Worm (Caenorhabditis elegans): ENCODE results near the gene F11G11.5.

DNA sequence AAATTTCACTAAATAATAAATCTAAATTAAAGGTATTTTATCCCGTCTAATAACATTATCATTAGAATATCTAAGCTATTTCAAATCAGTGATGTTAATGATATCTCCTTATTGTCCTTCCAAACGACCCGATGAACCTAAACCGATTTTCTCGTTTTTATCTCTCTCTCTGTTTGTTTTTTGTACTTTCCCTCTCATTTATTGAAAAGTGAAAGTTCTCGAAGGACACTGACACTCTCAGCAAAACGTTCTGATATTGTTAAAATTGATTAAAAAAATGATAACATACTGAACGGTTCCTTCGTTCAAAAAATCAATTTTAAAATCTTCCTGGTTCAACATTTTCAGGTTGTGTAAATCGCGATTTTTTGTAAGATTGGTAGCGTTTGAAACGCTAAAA is 18.4 kb downstream of the F11G11.5 start, which contains the start of gene F11G11.13:
- TF ChIP-seq sea-2 (GFP tag; optimal IDR thresholded peaks at IDR 0.05) (no peak), nhr-12 (tag; optimal IDR thresholded peaks at IDR 0.05) (no peak), mdl-1 (tag; optimal IDR thresholded peaks at IDR 0.05) (no peak), fos-1 (tag; optimal IDR thresholded peaks at IDR 0.05) (no peak), ztf-11 (tag; optimal IDR thresholded peaks at IDR 0.05) (no peak), daf-12 (tag; optimal IDR thresholded peaks at IDR 0.05) (no peak), pha-4 (tag; optimal IDR thresholded peaks at IDR 0.05) (no peak), nfya-1 (tag; optimal IDR thresholded peaks at IDR 0.05; ENCODE audit: insufficient read depth) (no peak), zag-1 (tag; optimal IDR thresholded peaks at IDR 0.05) (no peak), elt-2 (tag; optimal IDR thresholded peaks at IDR 0.05) (no peak), fkh-10 (GFP tag; optimal IDR thresholded peaks at IDR 0.05) (no peak), ceh-82 (tag; optimal IDR thresholded peaks at IDR 0.05) (no peak), pqm-1 (tag; optimal IDR thresholded peaks at IDR 0.05) (no peak), nhr-25 (tag; optimal IDR thresholded peaks at IDR 0.05) (peak; percentile 67)
